Fruit fly (Drosophila melanogaster): ENCODE measurements around the gene Zasp67.

Gene Zasp67

dm6 chr3L:9762036-9762597 lies 35.4 kb downstream of the Zasp67 start (continued):
- TF ChIP-seq bowl (GFP tag; IDR thresholded peaks at IDR 0.05) = no peak
- no peak for TF ChIP-seq CG12769 (tag; optimal IDR thresholded peaks at IDR 0.05)
- no peak for TF ChIP-seq otp (GFP tag; IDR thresholded peaks at IDR 0.05)
- no peak for TF ChIP-seq Scr (GFP tag; IDR thresholded peaks at IDR 0.05; ENCODE audit: partially characterized antibody)
- no peak for TF ChIP-seq Antp (GFP tag; optimal IDR thresholded peaks at IDR 0.05)
- TF ChIP-seq CG7357 (GFP tag; IDR thresholded peaks at IDR 0.05) = no peak
- TF ChIP-seq CG9437 (GFP tag; optimal IDR thresholded peaks at IDR 0.05) = no peak
- TF ChIP-seq wdn (GFP tag; IDR thresholded peaks at IDR 0.05) = no peak
- TF ChIP-seq twi (tag; optimal IDR thresholded peaks at IDR 0.05) = no peak
- TF ChIP-seq nerfin-1 (tag; optimal IDR thresholded peaks at IDR 0.05) = no peak
- TF ChIP-seq mam (GFP tag; optimal IDR thresholded peaks at IDR 0.05) = no peak
- TF ChIP-seq Side (GFP tag; optimal IDR thresholded peaks at IDR 0.05) = no peak
- no peak for TF ChIP-seq CG11093 (GFP tag; IDR thresholded peaks at IDR 0.05)
- peak; percentile 7 for TF ChIP-seq CG12391 (tag; optimal IDR thresholded peaks at IDR 0.05)
- TF ChIP-seq CG2129 (GFP tag; IDR thresholded peaks at IDR 0.05; ENCODE audit: partially characterized antibody) = no peak
- TF ChIP-seq Xbp1 (GFP tag; optimal IDR thresholded peaks at IDR 0.05) = no peak
- no peak for TF ChIP-seq hb (GFP tag; IDR thresholded peaks at IDR 0.05; ENCODE audit: partially characterized antibody)
- no peak for TF ChIP-seq C15 (GFP tag; IDR thresholded peaks at IDR 0.05)
- peak; percentile 30 for TF ChIP-seq sug (tag; optimal IDR thresholded peaks at IDR 0.05)
- no peak for TF ChIP-seq trem (tag; optimal IDR thresholded peaks at IDR 0.05)
- peak; percentile 48; the same call in 1 of the 3 replicates for TF ChIP-seq so (GFP tag; IDR thresholded peaks at IDR 0.05)
- TF ChIP-seq Dref (GFP tag; IDR thresholded peaks at IDR 0.05) = no peak
- no peak for TF ChIP-seq CG4424 (GFP tag; optimal IDR thresholded peaks at IDR 0.05)
- peak; percentile 100 for TF ChIP-seq exex (tag; optimal IDR thresholded peaks at IDR 0.05)
- TF ChIP-seq Chrac-16 (GFP tag; optimal IDR thresholded peaks at IDR 0.05) = no peak
- peak; percentile 37 for TF ChIP-seq odd (GFP tag; optimal IDR thresholded peaks at IDR 0.05)
- 0 out of 2 replicates have a peak, but pooled peaks have one; percentile 5 for TF ChIP-seq ara (GFP tag; IDR thresholded peaks at IDR 0.05)
- TF ChIP-seq Sin3A (optimal IDR thresholded peaks at IDR 0.05) = no peak
- TF ChIP-seq CG10543 (GFP tag; optimal IDR thresholded peaks at IDR 0.05) = no peak
- TF ChIP-seq bab2 (GFP tag; optimal IDR thresholded peaks at IDR 0.05) = no peak
- no peak for TF ChIP-seq CG18764 (GFP tag; optimal IDR thresholded peaks at IDR 0.05)
- no peak for TF ChIP-seq da (GFP tag; optimal IDR thresholded peaks at IDR 0.05)
- TF ChIP-seq BtbVII (GFP tag; optimal IDR thresholded peaks at IDR 0.05) = no peak
- no peak for TF ChIP-seq cas (GFP tag; IDR thresholded peaks at IDR 0.05)
- TF ChIP-seq CG17829 (tag; optimal IDR thresholded peaks at IDR 0.05) = no peak
- TF ChIP-seq pzg (GFP tag; optimal IDR thresholded peaks at IDR 0.05) = no peak
- no peak for TF ChIP-seq gem (tag; optimal IDR thresholded peaks at IDR 0.05)
- TF ChIP-seq Bgb (GFP tag; IDR thresholded peaks at IDR 0.05; ENCODE audit: partially characterized antibody) = peak; percentile 56; the same call in 1 of the 2 replicates
- TF ChIP-seq slp2 (GFP tag; optimal IDR thresholded peaks at IDR 0.05) = no peak
- TF ChIP-seq rib (GFP tag; IDR thresholded peaks at IDR 0.05) = no peak
- TF ChIP-seq tna (GFP tag; IDR thresholded peaks at IDR 0.05; ENCODE audit: partially characterized antibody) = no peak
- peak; percentile 97 for TF ChIP-seq z (GFP tag; IDR thresholded peaks at IDR 0.05)
- peak; percentile 28; the same call in 1 of the 2 replicates for TF ChIP-seq slbo (GFP tag; IDR thresholded peaks at IDR 0.05)
- no peak for TF ChIP-seq CG7372 (GFP tag; IDR thresholded peaks at IDR 0.05)
- 0 out of 3 replicates have a peak, but pooled peaks have one; percentile 15 for TF ChIP-seq CG11695 (GFP tag; IDR thresholded peaks at IDR 0.05)
- no peak for TF ChIP-seq CG34422 (GFP tag; IDR thresholded peaks at IDR 0.05)
- TF ChIP-seq Vsx1 (GFP tag; optimal IDR thresholded peaks at IDR 0.05) = no peak
- TF ChIP-seq CG1603 (tag; optimal IDR thresholded peaks at IDR 0.05) = peak; percentile 10
- TF ChIP-seq CG3163 (GFP tag; optimal IDR thresholded peaks at IDR 0.05) = peak; percentile 64
- TF ChIP-seq Usf (GFP tag; optimal IDR thresholded peaks at IDR 0.05) = no peak
- TF ChIP-seq disco-r (GFP tag; optimal IDR thresholded peaks at IDR 0.05) = no peak
- TF ChIP-seq Rfx (GFP tag; IDR thresholded peaks at IDR 0.05) = peak; percentile 45

All from whole organism, embryonic.